Worm (Caenorhabditis elegans) whole organism, L4 larva: Measurements from ENCODE around the gene tag-196.

Experiments used
- F44E2.7 ChIP-seq: fragments of 200-800 bp; sonication (Bioruptor generic); IDR thresholded peaks from 2 replicates; pipeline ENCODE4 v2.1.2; 2022; ENCODE audit warnings: missing genetic modification characterization, missing compliant biosample characterization
- ama-1 ChIP-seq: fragments of 150-350 bp; optimal IDR thresholded peaks from 2 replicates; lab custom pipeline; 2014; ENCODE audit warnings: inconsistent platforms, mixed read lengths
- ces-1 ChIP-seq: fragments of 150-350 bp; sonication (generic microtip); optimal IDR thresholded peaks from 4 replicates; lab custom pipeline; 2014; ENCODE audit warnings: missing biosample characterization, missing genetic modification reagents, missing genetic modification characterization
- dve-1 ChIP-seq: sonication (generic microtip); optimal IDR thresholded peaks from 2 replicates; lab custom pipeline; 2017; ENCODE audit warnings: antibody characterized with exemption, mild to moderate bottlenecking, missing genetic modification characterization, missing compliant biosample characterization; ENCODE audit not compliant: insufficient read depth
- hmg-1.1 ChIP-seq: fragments of 200-800 bp; sonication (Bioruptor generic); IDR thresholded peaks from 2 replicates; pipeline ENCODE4 v1.3.6; 2022; ENCODE audit warnings: missing genetic modification reagents, missing genetic modification characterization, missing compliant biosample characterization
- lin-13 ChIP-seq: fragments of 150-350 bp; optimal IDR thresholded peaks from 2 replicates; lab custom pipeline; 2014; ENCODE audit warnings: missing biosample characterization, missing genetic modification reagents, missing genetic modification characterization
- madf-5 ChIP-seq, 2 experiments: fragments of 200-800 bp; sonication (Bioruptor generic); IDR thresholded peaks; 2 replicates each; pipeline ENCODE4 v1.3.6; 2022; ENCODE audit warnings: missing compliant biosample characterization in 2 of 2, missing genetic modification characterization in 2 of 2
- nhr-10 ChIP-seq: fragments of 150-350 bp; optimal IDR thresholded peaks from 2 replicates; lab custom pipeline; 2014; ENCODE audit warnings: missing biosample characterization, missing genetic modification characterization
- nhr-102 ChIP-seq: sonication (generic microtip); optimal IDR thresholded peaks from 2 replicates; lab custom pipeline; 2016; ENCODE audit warnings: mild to moderate bottlenecking, missing genetic modification characterization, moderate library complexity, missing compliant biosample characterization
- nhr-237 ChIP-seq: sonication (generic microtip); optimal IDR thresholded peaks from 2 replicates; lab custom pipeline; 2017; ENCODE audit warnings: missing biosample characterization, missing genetic modification characterization
- nhr-77 ChIP-seq: fragments of 150-350 bp; optimal IDR thresholded peaks from 2 replicates; lab custom pipeline; 2014; ENCODE audit warnings: missing biosample characterization, missing genetic modification characterization
- skn-1 ChIP-seq: fragments of 150-350 bp; optimal IDR thresholded peaks from 2 replicates; lab custom pipeline; 2014; ENCODE audit warnings: missing biosample characterization, missing genetic modification characterization
- unc-39 ChIP-seq: sonication (generic microtip); optimal IDR thresholded peaks from 2 replicates; lab custom pipeline; 2017; ENCODE audit warnings: missing biosample characterization, missing genetic modification characterization
- unc-62 ChIP-seq, 3 experiments: fragments of 150-350 bp in 1 of 3; sonication (generic microtip); optimal IDR thresholded peaks in 2 of 3; peaks in 1 of 3; 1 replicate in 1 of 3; 2 replicates in 2 of 3; lab custom pipeline; 2014 to 2017; ENCODE audit warnings: missing biosample characterization in 3 of 3, missing genetic modification characterization in 3 of 3, missing genetic modification reagents in 3 of 3, missing genotype in 1 of 3

- TF ChIP-seq ces-1 (GFP tag; lab: Kevin White, UChicago) (no peak), nhr-10 (tag; lab: Kevin White, UChicago) (no peak), ama-1 (lab: Kevin White, UChicago) (no peak), hmg-1.1 (GFP tag; lab: Robert Waterston, UW) (no peak), nhr-237 (tag; lab: Kevin White, UChicago) (no peak), unc-39 (no peak), unc-62 (GFP tag; optimal IDR thresholded peaks at IDR 0.05 in 1 of 2; lab: Kevin White, UChicago) (no peak), unc-62 (tag; optimal IDR thresholded peaks at IDR 0.05; lab: Kevin White, UChicago) (no peak), lin-13 (GFP tag; lab: Kevin White, UChicago) (no peak), madf-5 (GFP tag; IDR thresholded peaks at IDR 0.05; lab: Robert Waterston, UW) (no peak), nhr-77 (tag; lab: Kevin White, UChicago) (no peak), F44E2.7 (GFP tag; lab: Robert Waterston, UW) (no peak), nhr-102 (tag; lab: Kevin White, UChicago) (no peak), dve-1 (tag; lab: Kevin White, UChicago) (no peak), skn-1 (tag; lab: Kevin White, UChicago) (no peak)
Observed at ce11 chrV:8560916-8561315, 33.8 kb upstream of the tag-196 start, which contains the start of gene acr-16.
